Fruit fly (Drosophila melanogaster) whole organism, embryonic: ENCODE measurements around the gene CG8837.

Experiments
- Ada2b ChIP-seq: fragments of 200-800 bp; sonication (Bioruptor generic); IDR thresholded peaks from 2 replicates; pipeline ENCODE4 v1.3.6; 2022; ENCODE audit warnings: missing biosample characterization, missing genetic modification characterization
- Atf6 ChIP-seq: fragments of 200-800 bp; sonication (Bioruptor generic); IDR thresholded peaks from 2 replicates; pipeline ENCODE4 v1.3.6; 2022; ENCODE audit warnings: missing biosample characterization, missing genetic modification characterization
- CG1024 ChIP-seq: fragments of 200-800 bp; sonication (Bioruptor generic); IDR thresholded peaks from 2 replicates; pipeline ENCODE4 v1.3.6; 2022; ENCODE audit warnings: missing biosample characterization, missing genetic modification characterization
- CG12104 ChIP-seq: fragments of 200-800 bp; sonication (Bioruptor generic); optimal IDR thresholded peaks from 3 replicates; lab custom pipeline; 2016; ENCODE audit warnings: missing biosample characterization, missing genetic modification characterization
- CG12155 ChIP-seq: fragments of 200-800 bp; sonication (Bioruptor generic); optimal IDR thresholded peaks from 3 replicates; lab custom pipeline; 2016; ENCODE audit warnings: missing biosample characterization, missing genetic modification characterization
- CG17359 ChIP-seq: fragments of 200-800 bp; sonication (Bioruptor generic); optimal IDR thresholded peaks from 3 replicates; lab custom pipeline; 2018; ENCODE audit warnings: missing biosample characterization, mild to moderate bottlenecking, missing genetic modification characterization, moderate library complexity
- CG2875 ChIP-seq: fragments of 200-800 bp; sonication (Bioruptor generic); optimal IDR thresholded peaks from 2 replicates; lab custom pipeline; 2017; ENCODE audit warnings: missing biosample characterization, mild to moderate bottlenecking, missing genetic modification characterization, missing genetic modification reagents
- CG31441 ChIP-seq: fragments of 200-800 bp; sonication (Bioruptor generic); IDR thresholded peaks from 2 replicates; pipeline ENCODE4 v1.3.6; 2022; ENCODE audit warnings: missing biosample characterization, missing genetic modification characterization
- CG34422 ChIP-seq: fragments of 200-800 bp; sonication (Bioruptor generic); IDR thresholded peaks from 3 replicates; pipeline ENCODE4 v1.3.6; 2022; ENCODE audit warnings: missing biosample characterization, missing genetic modification characterization
- CG4820 ChIP-seq: fragments of 200-800 bp; sonication (Bioruptor generic); optimal IDR thresholded peaks from 3 replicates; lab custom pipeline; 2016; ENCODE audit warnings: missing biosample characterization, missing genetic modification characterization
- CG4854 ChIP-seq: fragments of 200-800 bp; sonication (Bioruptor generic); optimal IDR thresholded peaks from 2 replicates; lab custom pipeline; 2016; ENCODE audit warnings: missing biosample characterization, missing genetic modification characterization, inconsistent platforms
- CG5180 ChIP-seq: fragments of 200-800 bp; sonication (Bioruptor generic); optimal IDR thresholded peaks from 3 replicates; lab custom pipeline; 2017; ENCODE audit warnings: missing biosample characterization, missing genetic modification characterization, mild to moderate bottlenecking, moderate library complexity, missing genetic modification reagents
- CG6272 ChIP-seq: fragments of 200-800 bp; sonication (Bioruptor generic); IDR thresholded peaks from 2 replicates; pipeline ENCODE4 v1.3.6; 2022; ENCODE audit warnings: missing biosample characterization, missing genetic modification characterization
- CG7786 ChIP-seq: fragments of 200-800 bp; sonication (Bioruptor generic); optimal IDR thresholded peaks from 2 replicates; lab custom pipeline; 2016; ENCODE audit warnings: missing biosample characterization, missing genetic modification characterization
- CG7987 ChIP-seq: fragments of 200-800 bp; sonication (Bioruptor generic); optimal IDR thresholded peaks from 2 replicates; lab custom pipeline; 2018; ENCODE audit warnings: missing biosample characterization, mild to moderate bottlenecking, missing genetic modification characterization, moderate library complexity
- CG8359 ChIP-seq: fragments of 200-800 bp; sonication (Bioruptor generic); optimal IDR thresholded peaks from 2 replicates; lab custom pipeline; 2017; ENCODE audit warnings: missing biosample characterization, mild to moderate bottlenecking, missing genetic modification characterization, borderline replicate concordance
- CG8478 ChIP-seq: fragments of >200 bp; optimal IDR thresholded peaks from 2 replicates; lab custom pipeline; 2018
- CG9215 ChIP-seq: fragments of 200-800 bp; sonication (Bioruptor generic); IDR thresholded peaks from 2 replicates; pipeline ENCODE4 v1.3.6; 2022; ENCODE audit warnings: missing biosample characterization, missing genetic modification characterization
- CG9437 ChIP-seq: fragments of 200-800 bp; sonication (Bioruptor generic); optimal IDR thresholded peaks from 2 replicates; lab custom pipeline; 2018; ENCODE audit warnings: missing biosample characterization, mild to moderate bottlenecking, missing genetic modification characterization
- CG9797 ChIP-seq: fragments of 200-800 bp; sonication (Bioruptor generic); optimal IDR thresholded peaks from 3 replicates; lab custom pipeline; 2018; ENCODE audit warnings: missing biosample characterization, mild to moderate bottlenecking, missing genetic modification characterization
- CG9876 ChIP-seq: fragments of 200-800 bp; sonication (Bioruptor generic); optimal IDR thresholded peaks from 2 replicates; lab custom pipeline; 2016; ENCODE audit warnings: missing biosample characterization, missing genetic modification characterization
- CrebB ChIP-seq: fragments of 200-800 bp; sonication (Bioruptor generic); optimal IDR thresholded peaks from 3 replicates; lab custom pipeline; 2018; ENCODE audit warnings: missing biosample characterization, mild to moderate bottlenecking, missing genetic modification characterization
- Eip74EF ChIP-seq, 2 experiments: fragments of 200-800 bp in 1 of 2; fragments of >200 bp in 1 of 2; sonication (Bioruptor generic) in 1 of 2; optimal IDR thresholded peaks; 2 replicates each; lab custom pipeline; 2017 to 2019; ENCODE audit warnings: missing biosample characterization in 2 of 2, missing genetic modification characterization in 2 of 2, mild to moderate bottlenecking in 1 of 2, moderate library complexity in 1 of 2
- Ets97D ChIP-seq: fragments of 200-800 bp; sonication (Bioruptor generic); optimal IDR thresholded peaks from 3 replicates; lab custom pipeline; 2016; ENCODE audit warnings: missing biosample characterization, missing genetic modification characterization
- Fer2 ChIP-seq: fragments of 200-800 bp; sonication (Bioruptor generic); optimal IDR thresholded peaks from 2 replicates; lab custom pipeline; 2018; ENCODE audit warnings: missing biosample characterization, mild to moderate bottlenecking, missing genetic modification characterization, moderate library complexity
- Gug ChIP-seq: fragments of 200-800 bp; sonication (Bioruptor generic); IDR thresholded peaks from 4 replicates; pipeline ENCODE4 v1.3.6; 2022; ENCODE audit warnings: missing biosample characterization, missing genetic modification characterization
- H2.0 ChIP-seq: fragments of 200-800 bp; sonication (Bioruptor generic); IDR thresholded peaks from 2 replicates; pipeline ENCODE4 v1.3.6; 2022; ENCODE audit warnings: missing biosample characterization, missing genetic modification characterization
- Hmr ChIP-seq: fragments of 200-800 bp; sonication (Bioruptor generic); optimal IDR thresholded peaks from 3 replicates; lab custom pipeline; 2017; ENCODE audit warnings: mild to moderate bottlenecking, missing biosample characterization, missing genetic modification reagents, missing genetic modification characterization
- Kr ChIP-seq: fragments of 200-800 bp; sonication (Bioruptor generic); optimal IDR thresholded peaks from 2 replicates; lab custom pipeline; 2017; ENCODE audit warnings: missing biosample characterization, mild to moderate bottlenecking, missing genetic modification characterization
- Opbp ChIP-seq: fragments of 200-800 bp; sonication (Bioruptor generic); IDR thresholded peaks from 3 replicates; pipeline ENCODE4 v1.3.6; 2022; ENCODE audit warnings: missing biosample characterization, missing genetic modification characterization; ENCODE audit not compliant: partially characterized antibody
- Scr ChIP-seq: fragments of 200-800 bp; sonication (Bioruptor generic); IDR thresholded peaks from 2 replicates; pipeline ENCODE4 v1.3.6; 2022; ENCODE audit warnings: missing biosample characterization, missing genetic modification characterization; ENCODE audit not compliant: partially characterized antibody
- Stat92E ChIP-seq, 3 experiments: fragments of >200 bp in 2 of 3; fragments of 200-800 bp in 1 of 3; sonication (Bioruptor generic) in 1 of 3; optimal IDR thresholded peaks; 2 replicates each; lab custom pipeline; 2017 to 2019; ENCODE audit warnings: missing biosample characterization in 3 of 3, missing genetic modification characterization in 3 of 3, mild to moderate bottlenecking in 1 of 3, moderate library complexity in 1 of 3
- ap ChIP-seq: fragments of 200-800 bp; sonication (Bioruptor generic); IDR thresholded peaks from 2 replicates; pipeline ENCODE4 v1.3.6; 2022; ENCODE audit warnings: missing biosample characterization, missing genetic modification characterization
- crc ChIP-seq: fragments of 200-800 bp; sonication (Bioruptor generic); optimal IDR thresholded peaks from 2 replicates; lab custom pipeline; 2016; ENCODE audit warnings: missing biosample characterization, missing genetic modification characterization
- cwo ChIP-seq: fragments of 200-800 bp; sonication (Bioruptor generic); optimal IDR thresholded peaks from 3 replicates; lab custom pipeline; 2017; ENCODE audit warnings: missing biosample characterization, missing genetic modification characterization, mild to moderate bottlenecking, moderate library complexity, missing genetic modification reagents
- dmrt99B ChIP-seq: fragments of 200-800 bp; sonication (Bioruptor generic); optimal IDR thresholded peaks from 2 replicates; lab custom pipeline; 2018; ENCODE audit warnings: missing biosample characterization, mild to moderate bottlenecking, missing genetic modification characterization, moderate library complexity
- en ChIP-seq: fragments of 200-800 bp; sonication (Bioruptor generic); optimal IDR thresholded peaks from 2 replicates; lab custom pipeline; 2016; ENCODE audit warnings: missing biosample characterization, missing genetic modification characterization
- gce ChIP-seq: fragments of 200-800 bp; sonication (Bioruptor generic); IDR thresholded peaks from 3 replicates; pipeline ENCODE4 v1.3.6; 2022; ENCODE audit warnings: missing biosample characterization, missing genetic modification characterization
- gro ChIP-seq: fragments of 200-800 bp; sonication (Bioruptor generic); optimal IDR thresholded peaks from 2 replicates; lab custom pipeline; 2016; ENCODE audit warnings: missing biosample characterization, missing genetic modification characterization
- h ChIP-seq: fragments of >200 bp; optimal IDR thresholded peaks from 2 replicates; lab custom pipeline; 2017
- her ChIP-seq: fragments of 200-800 bp; sonication (Bioruptor generic); optimal IDR thresholded peaks from 2 replicates; lab custom pipeline; 2016; ENCODE audit warnings: missing biosample characterization, missing genetic modification characterization
- kah ChIP-seq: fragments of 200-800 bp; sonication (Bioruptor generic); optimal IDR thresholded peaks from 2 replicates; lab custom pipeline; 2018; ENCODE audit warnings: missing biosample characterization, mild to moderate bottlenecking, missing genetic modification characterization
- kni ChIP-seq: fragments of 200-800 bp; sonication (Bioruptor generic); optimal IDR thresholded peaks from 3 replicates; lab custom pipeline; 2017; ENCODE audit warnings: mild to moderate bottlenecking, missing biosample characterization, missing genetic modification reagents, missing genetic modification characterization
- lilli ChIP-seq: fragments of 200-800 bp; sonication (Bioruptor generic); optimal IDR thresholded peaks from 3 replicates; lab custom pipeline; 2016; ENCODE audit warnings: missing biosample characterization, missing genetic modification characterization
- onecut ChIP-seq: fragments of 200-800 bp; sonication (Bioruptor generic); IDR thresholded peaks from 2 replicates; pipeline ENCODE4 v1.3.6; 2022; ENCODE audit warnings: missing biosample characterization, missing genetic modification characterization
- peb ChIP-seq: fragments of 200-800 bp; sonication (Bioruptor generic); IDR thresholded peaks from 2 replicates; pipeline ENCODE4 v1.3.6; 2022; ENCODE audit warnings: missing biosample characterization, missing genetic modification characterization
- repo ChIP-seq: fragments of 200-800 bp; sonication (Bioruptor generic); optimal IDR thresholded peaks from 2 replicates; lab custom pipeline; 2016; ENCODE audit warnings: missing biosample characterization, missing genetic modification characterization
- scrt ChIP-seq: fragments of 200-800 bp; sonication (Bioruptor generic); optimal IDR thresholded peaks from 2 replicates; lab custom pipeline; 2018; ENCODE audit warnings: missing biosample characterization, mild to moderate bottlenecking, missing genetic modification characterization, moderate library complexity
- zen2 ChIP-seq: fragments of 200-800 bp; sonication (Bioruptor generic); IDR thresholded peaks from 3 replicates; pipeline ENCODE4 v1.3.6; 2022; ENCODE audit warnings: missing biosample characterization, missing genetic modification characterization; ENCODE audit not compliant: partially characterized antibody

The CG8837 gene

DNA sequence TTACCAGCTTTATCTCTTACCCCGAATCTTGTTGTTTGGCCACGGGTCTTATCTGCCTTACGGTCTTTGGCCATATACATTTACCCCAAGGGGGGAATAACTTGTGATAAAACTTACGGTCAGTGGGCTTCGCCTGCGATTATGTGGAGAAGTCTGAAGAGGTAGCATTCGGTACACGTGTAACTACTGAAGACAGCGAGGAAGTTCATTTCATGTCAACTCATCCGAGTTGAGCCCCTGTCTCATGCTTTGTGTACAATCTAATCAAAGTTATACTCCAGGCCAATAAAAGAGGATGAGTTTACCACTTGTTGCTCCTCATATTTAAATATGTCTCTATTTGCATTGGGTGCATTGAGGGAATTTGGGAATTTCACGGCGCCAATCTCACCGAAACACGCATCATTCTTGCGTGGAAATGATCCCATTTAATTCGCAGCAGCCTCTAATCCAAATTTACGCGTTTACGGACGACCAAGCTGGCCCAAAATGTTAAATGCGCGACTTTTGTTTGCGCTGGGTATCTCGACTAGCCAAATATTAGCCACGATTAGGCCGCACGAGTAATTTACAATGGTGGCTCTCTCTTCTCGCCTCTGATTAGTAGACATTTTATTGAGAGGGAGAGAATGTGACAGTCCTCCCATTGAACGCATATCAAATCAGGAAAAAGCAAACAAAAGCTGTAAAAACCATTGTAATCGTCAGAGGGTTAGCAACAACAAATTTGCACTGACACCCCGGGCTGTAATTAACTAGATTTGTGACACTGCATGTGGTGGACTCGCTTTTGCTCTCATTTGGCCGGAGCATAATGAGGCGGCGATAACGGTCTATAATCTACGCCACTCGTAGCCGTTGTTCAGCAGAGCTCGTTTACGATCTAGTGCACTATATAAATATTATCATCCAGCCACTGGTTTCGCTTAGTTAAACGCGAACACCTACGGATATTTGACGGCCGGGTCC is 3.6 kb downstream of the CG8837 start, which contains the start of gene CG33281:
Gene CG33281 (plus strand): TSS at position 919 of the 969 bp plus-strand sequence.
- TF ChIP-seq H2.0 (GFP tag; lab: Robert Waterston, UW), result no peak
- TF ChIP-seq dmrt99B, result peak; percentile 11
- no peak for TF ChIP-seq Opbp (GFP tag; lab: Robert Waterston, UW)
- no peak for TF ChIP-seq onecut (GFP tag; lab: Robert Waterston, UW)
- TF ChIP-seq gce (GFP tag; lab: Robert Waterston, UW), result no peak
- no peak for TF ChIP-seq en (GFP tag; lab: Kevin White, UChicago)
- TF ChIP-seq CG9215 (GFP tag; lab: Robert Waterston, UW), result no peak
- TF ChIP-seq CG9437 (GFP tag; lab: Kevin White, UChicago), result no peak
- TF ChIP-seq CG1024 (GFP tag; lab: Robert Waterston, UW), result no peak
- TF ChIP-seq ap (GFP tag; lab: Robert Waterston, UW), result no peak
- no peak for TF ChIP-seq CG7786 (GFP tag; lab: Kevin White, UChicago)
- no peak for TF ChIP-seq CG12155 (GFP tag; lab: Kevin White, UChicago)
- no peak for TF ChIP-seq CG9876 (GFP tag; lab: Kevin White, UChicago)
- no peak for TF ChIP-seq Stat92E (GFP tag; optimal IDR thresholded peaks at IDR 0.05; lab: Kevin White, UChicago)
- TF ChIP-seq gro (GFP tag; lab: Kevin White, UChicago), result no peak
- no peak for TF ChIP-seq CG12104 (GFP tag; lab: Kevin White, UChicago)
- no peak for TF ChIP-seq CrebB (tag; lab: Kevin White, UChicago)
- no peak for TF ChIP-seq Eip74EF (GFP tag; optimal IDR thresholded peaks at IDR 0.05; lab: Kevin White, UChicago)
- no peak for TF ChIP-seq CG4854 (GFP tag; lab: Kevin White, UChicago)
- TF ChIP-seq CG31441 (GFP tag; lab: Robert Waterston, UW), result peak; percentile 23; the same call in 1 of the 2 replicates
- no peak for TF ChIP-seq h (lab: Kevin White, UChicago)
- no peak for TF ChIP-seq Ada2b
- no peak for TF ChIP-seq Gug
- peak; percentile 84 for TF ChIP-seq cwo
- peak; percentile 30 for TF ChIP-seq Hmr
- no peak for TF ChIP-seq CG8478
- TF ChIP-seq lilli (GFP tag; lab: Kevin White, UChicago), result no peak
- no peak for TF ChIP-seq CG34422
- TF ChIP-seq CG8359 (GFP tag; lab: Kevin White, UChicago), result peak; percentile 33
- no peak for TF ChIP-seq zen2
- TF ChIP-seq kni (GFP tag; lab: Kevin White, UChicago), result peak; percentile 23
- no peak for TF ChIP-seq CG17359 (tag; lab: Kevin White, UChicago)
- TF ChIP-seq Kr (GFP tag; lab: Kevin White, UChicago), result no peak
- TF ChIP-seq CG2875 (GFP tag; lab: Kevin White, UChicago), result no peak
- peak; percentile 59 for TF ChIP-seq CG5180
- no peak for TF ChIP-seq peb (GFP tag; lab: Robert Waterston, UW)
- TF ChIP-seq crc (GFP tag; lab: Kevin White, UChicago), result no peak
- no peak for TF ChIP-seq CG4820 (GFP tag; lab: Kevin White, UChicago)
- TF ChIP-seq CG7987 (GFP tag; lab: Kevin White, UChicago), result peak; percentile 52
- TF ChIP-seq scrt (GFP tag; lab: Kevin White, UChicago), result peak; percentile 64
- TF ChIP-seq Ets97D, result no peak
- TF ChIP-seq repo, result no peak
- TF ChIP-seq CG6272 (GFP tag; lab: Robert Waterston, UW), result no peak
- TF ChIP-seq her (GFP tag; lab: Kevin White, UChicago), result no peak
- peak; percentile 71 for TF ChIP-seq Fer2 (tag; lab: Kevin White, UChicago)
- peak; percentile 72 for TF ChIP-seq kah
- TF ChIP-seq Scr (GFP tag; lab: Robert Waterston, UW), result no peak
- no peak for TF ChIP-seq Atf6
- TF ChIP-seq CG9797, result no peak
